Worm (Caenorhabditis elegans) whole organism, midembryonic: ENCODE measurements around the gene eif-3.G.

Source experiments
- T22C8.4 ChIP-seq: fragments of 200-800 bp; sonication (Bioruptor generic); IDR thresholded peaks from 2 replicates; pipeline ENCODE4 v1.3.6; 2022; ENCODE audit warnings: missing genetic modification characterization, missing compliant biosample characterization
- flt-1 ChIP-seq: fragments of 200-800 bp; sonication (Bioruptor generic); IDR thresholded peaks from 2 replicates; pipeline ENCODE4 v1.3.6; 2022; ENCODE audit warnings: missing genetic modification characterization, missing compliant biosample characterization
- klf-2 ChIP-seq: fragments of 200-800 bp; sonication (Bioruptor generic); conservative IDR thresholded peaks from 2 replicates; pipeline ENCODE4 v1.3.6; 2022; ENCODE audit warnings: missing genetic modification reagents, missing genetic modification characterization, missing compliant biosample characterization
- ztf-29 ChIP-seq: fragments of 200-800 bp; sonication (Bioruptor generic); IDR thresholded peaks from 2 replicates; pipeline ENCODE4 v1.3.6; 2022; ENCODE audit warnings: missing genetic modification reagents, missing genetic modification characterization, missing compliant biosample characterization

- TF ChIP-seq klf-2 (GFP tag; lab: Robert Waterston, UW) (no peak), flt-1 (no peak), T22C8.4 (GFP tag; lab: Robert Waterston, UW) (no peak), ztf-29 (GFP tag; lab: Robert Waterston, UW) (no peak)
Measured at ce11 chrII:8438791-8439287, 3.7 kb upstream of the eif-3.G start, which contains the start of gene lips-10.
